Fruit fly (Drosophila melanogaster): Measurements from ENCODE around the gene CG5245.
A peak's percentile ranks its signal among the peaks of the same experiment; 100 is the strongest.

CG5245 gene

DNA sequence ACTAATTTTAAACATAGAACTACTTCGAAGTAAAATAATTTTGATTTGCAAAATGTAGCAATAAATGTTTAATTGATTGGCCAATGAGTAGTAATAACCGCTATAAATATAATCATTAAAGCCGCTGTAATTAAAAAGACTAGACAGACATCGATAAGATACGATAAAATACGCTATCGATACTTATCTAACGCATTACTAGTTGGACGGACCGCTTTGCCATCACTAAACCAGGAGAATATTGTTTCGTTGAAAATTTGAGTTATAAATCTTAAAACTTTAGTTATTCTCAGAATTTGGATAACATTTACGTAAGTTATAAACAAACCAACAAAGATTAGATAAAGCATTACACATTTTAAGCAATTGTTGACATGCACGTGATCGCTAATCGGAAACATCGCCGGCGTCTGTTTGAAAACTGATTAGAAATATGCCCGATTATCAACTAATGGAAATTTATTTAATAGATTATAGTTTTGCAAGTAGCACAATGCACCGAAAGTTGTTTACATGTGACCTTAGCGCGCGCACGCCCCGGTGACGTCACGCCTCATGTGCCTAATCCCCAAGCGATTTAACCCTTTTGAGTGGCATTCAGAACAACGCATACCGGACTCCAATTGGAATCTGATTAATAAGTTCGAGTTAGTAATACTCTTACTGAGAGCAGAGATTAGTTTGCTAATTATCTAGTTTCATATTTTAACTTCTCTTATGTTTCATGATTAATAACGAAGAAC, 10.2 kb downstream of the CG5245 start, which contains the start of gene Desat1 (continued):
- TF ChIP-seq pros (GFP tag; optimal IDR thresholded peaks at IDR 0.05) (no peak), psq (GFP tag; optimal IDR thresholded peaks at IDR 0.05) (no peak), CG2199 (GFP tag; IDR thresholded peaks at IDR 0.05) (no peak), Deaf1 (tag; optimal IDR thresholded peaks at IDR 0.05) (no peak), rib (GFP tag; IDR thresholded peaks at IDR 0.05) (no peak), CG9932 (GFP tag; IDR thresholded peaks at IDR 0.05) (peak; percentile 20; the same call in 1 of the 2 replicates), Xrp1 (GFP tag; IDR thresholded peaks at IDR 0.05) (no peak), CG12155 (GFP tag; optimal IDR thresholded peaks at IDR 0.05) (no peak), ham (GFP tag; IDR thresholded peaks at IDR 0.05) (no peak), BEAF-32 (GFP tag; optimal IDR thresholded peaks at IDR 0.05) (peak; percentile 88), lbe (GFP tag; optimal IDR thresholded peaks at IDR 0.05) (peak; percentile 50), ci (GFP tag; IDR thresholded peaks at IDR 0.05) (no peak), CG12659 (GFP tag; optimal IDR thresholded peaks at IDR 0.05) (peak; percentile 23), hb (GFP tag; IDR thresholded peaks at IDR 0.05; ENCODE audit: partially characterized antibody) (peak; percentile 79), seq (GFP tag; IDR thresholded peaks at IDR 0.05) (no peak), NfI (GFP tag; optimal IDR thresholded peaks at IDR 0.05) (no peak), ken (GFP tag; IDR thresholded peaks at IDR 0.05) (no peak), row (GFP tag; IDR thresholded peaks at IDR 0.05) (peak; percentile 60), eve (GFP tag; optimal IDR thresholded peaks at IDR 0.05) (no peak), run (tag; optimal IDR thresholded peaks at IDR 0.05) (no peak), HLH4C (GFP tag; IDR thresholded peaks at IDR 0.05; ENCODE audit: partially characterized antibody) (peak; percentile 89), pum (GFP tag; optimal IDR thresholded peaks at IDR 0.05) (no peak), CG13296 (GFP tag; optimal IDR thresholded peaks at IDR 0.05) (no peak), tap (tag; optimal IDR thresholded peaks at IDR 0.05) (no peak), CTCF (GFP tag; optimal IDR thresholded peaks at IDR 0.05) (peak; percentile 14), Tbp (GFP tag; optimal IDR thresholded peaks at IDR 0.05) (no peak), Bteb2 (GFP tag; optimal IDR thresholded peaks at IDR 0.05) (no peak), B-H1 (GFP tag; IDR thresholded peaks at IDR 0.05) (no peak), CG8290 (GFP tag; optimal IDR thresholded peaks at IDR 0.05) (peak; percentile 26), CG8290 (tag; optimal IDR thresholded peaks at IDR 0.05) (peak in 1 of 2 experiments; percentile 18), PHDP (tag; optimal IDR thresholded peaks at IDR 0.05) (no peak), ro (GFP tag; IDR thresholded peaks at IDR 0.05) (no peak), Kr (GFP tag; optimal IDR thresholded peaks at IDR 0.05) (peak; percentile 98), Spps (tag; optimal IDR thresholded peaks at IDR 0.05) (no peak), CG11398 (GFP tag; optimal IDR thresholded peaks at IDR 0.05) (no peak), pnt (GFP tag; optimal IDR thresholded peaks at IDR 0.05) (no peak), Lhr (GFP tag; optimal IDR thresholded peaks at IDR 0.05) (no peak), oc (tag; optimal IDR thresholded peaks at IDR 0.05) (no peak), gce (GFP tag; IDR thresholded peaks at IDR 0.05) (no peak), sens (GFP tag) (peak; percentile 69), CG7271 (tag; optimal IDR thresholded peaks at IDR 0.05) (no peak), CG10147 (GFP tag; optimal IDR thresholded peaks at IDR 0.05) (no peak), prd (optimal IDR thresholded peaks at IDR 0.05) (no peak), prd (GFP tag; IDR thresholded peaks at IDR 0.05) (no peak), TFAM (GFP tag; optimal IDR thresholded peaks at IDR 0.05) (no peak), Sry-β (GFP tag; optimal IDR thresholded peaks at IDR 0.05) (peak; percentile 55), Awh (GFP tag; IDR thresholded peaks at IDR 0.05) (no peak), cato (GFP tag; optimal IDR thresholded peaks at IDR 0.05; ENCODE audit: borderline replicate concordance) (no peak), HHEX (GFP tag; optimal IDR thresholded peaks at IDR 0.05) (no peak), peb (GFP tag; IDR thresholded peaks at IDR 0.05) (no peak), CG13894 (tag; optimal IDR thresholded peaks at IDR 0.05) (no peak), CG4617 (GFP tag; optimal IDR thresholded peaks at IDR 0.05; ENCODE audit: borderline replicate concordance) (peak; percentile 49)

All from whole organism, embryonic.